Fruit fly (Drosophila melanogaster) whole organism, wandering third instar larva: ENCODE measurements around the gene Sumo.

Source experiments
- Abd-B ChIP-seq: fragments of >200 bp; optimal IDR thresholded peaks from 2 replicates; lab custom pipeline; 2017; ENCODE audit warnings: missing biosample characterization, missing genetic modification characterization
- CG32264 ChIP-seq: fragments of 200-800 bp; sonication (Bioruptor generic); optimal IDR thresholded peaks from 2 replicates; lab custom pipeline; 2016; ENCODE audit warnings: missing biosample characterization, missing genetic modification characterization
- CG9705 ChIP-seq: fragments of 200-800 bp; sonication (Bioruptor generic); optimal IDR thresholded peaks from 2 replicates; lab custom pipeline; 2018; ENCODE audit warnings: missing biosample characterization, mild to moderate bottlenecking, missing genetic modification characterization
- CrebA ChIP-seq: fragments of 200-800 bp; sonication (Bioruptor generic); optimal IDR thresholded peaks from 2 replicates; lab custom pipeline; 2016; ENCODE audit warnings: missing biosample characterization, mild to moderate bottlenecking, missing genetic modification characterization, borderline replicate concordance
- Dif ChIP-seq: fragments of 200-275, 200-300 bp; sonication (Bioruptor generic); optimal IDR thresholded peaks from 2 replicates; lab custom pipeline; 2018; ENCODE audit warnings: missing biosample characterization, missing genetic modification characterization; ENCODE audit not compliant: partially characterized antibody
- HLH106 ChIP-seq: fragments of 200-800 bp; optimal IDR thresholded peaks from 3 replicates; lab custom pipeline; 2019; ENCODE audit warnings: missing biosample characterization, mild to moderate bottlenecking, missing genetic modification characterization, moderate library complexity
- Hnf4 ChIP-seq: fragments of 200-800 bp; sonication (Bioruptor generic); optimal IDR thresholded peaks from 2 replicates; lab custom pipeline; 2016; ENCODE audit warnings: missing biosample characterization, mild to moderate bottlenecking, missing genetic modification characterization
- Hr83 ChIP-seq: fragments of 200-300 bp; sonication (Bioruptor generic); optimal IDR thresholded peaks from 2 replicates; lab custom pipeline; 2016; ENCODE audit warnings: missing biosample characterization, mild to moderate bottlenecking, missing genetic modification characterization, moderate library complexity; ENCODE audit not compliant: poor library complexity, severe bottlenecking
- Myc ChIP-seq: fragments of >200 bp; optimal IDR thresholded peaks from 2 replicates; lab custom pipeline; 2017
- N ChIP-seq: fragments of >200 bp; optimal IDR thresholded peaks from 2 replicates; lab custom pipeline; 2018; ENCODE audit warnings: missing biosample characterization, missing external identifiers, missing genetic modification characterization
- OdsH ChIP-seq: fragments of 200-800 bp; sonication (Bioruptor generic); optimal IDR thresholded peaks from 2 replicates; lab custom pipeline; 2016; ENCODE audit warnings: missing biosample characterization, mild to moderate bottlenecking, missing genetic modification characterization
- Rel ChIP-seq, 2 experiments: fragments of 200-800 bp; sonication (Bioruptor generic) in 1 of 2; optimal IDR thresholded peaks; 2 replicates in 1 of 2; 3 replicates in 1 of 2; lab custom pipeline; 2016 to 2019; ENCODE audit warnings: mild to moderate bottlenecking in 2 of 2, missing biosample characterization in 2 of 2, missing genetic modification characterization in 2 of 2, moderate library complexity in 1 of 2
- Sp1 ChIP-seq: fragments of 200-800 bp; sonication (Bioruptor generic); optimal IDR thresholded peaks from 3 replicates; lab custom pipeline; 2019; ENCODE audit warnings: missing biosample characterization, mild to moderate bottlenecking, missing genetic modification characterization, moderate library complexity
- br ChIP-seq: fragments of 200-800 bp; sonication (Bioruptor generic); optimal IDR thresholded peaks from 2 replicates; lab custom pipeline; 2016; ENCODE audit warnings: missing biosample characterization, missing genetic modification characterization
- brk ChIP-seq: fragments of 200-800 bp; sonication (Bioruptor generic); optimal IDR thresholded peaks from 2 replicates; lab custom pipeline; 2016; ENCODE audit warnings: missing biosample characterization, mild to moderate bottlenecking, missing genetic modification characterization
- dl ChIP-seq, 2 experiments: fragments of 175-275, 200-275 bp in 1 of 2; fragments of 200-275 bp in 1 of 2; sonication (Bioruptor generic); optimal IDR thresholded peaks; lab custom pipeline; 2018; ENCODE audit warnings: mild to moderate bottlenecking in 2 of 2, missing biosample characterization in 2 of 2, missing genetic modification characterization in 2 of 2, moderate library complexity in 2 of 2; ENCODE audit not compliant: partially characterized antibody in 2 of 2, insufficient read depth in 1 of 2
- ey ChIP-seq: fragments of 200-800 bp; sonication (Bioruptor generic); optimal IDR thresholded peaks from 2 replicates; lab custom pipeline; 2016; ENCODE audit warnings: missing biosample characterization, missing genetic modification characterization
- foxo ChIP-seq, 2 experiments: fragments of 200-800 bp; sonication (Bioruptor generic); optimal IDR thresholded peaks; 2 replicates in 1 of 2; 3 replicates in 1 of 2; lab custom pipeline; 2016 to 2017; ENCODE audit warnings: missing biosample characterization in 2 of 2, missing genetic modification characterization in 2 of 2
- fru ChIP-seq: fragments of 200-800 bp; sonication (Bioruptor generic); optimal IDR thresholded peaks from 3 replicates; lab custom pipeline; 2016; ENCODE audit warnings: missing biosample characterization, mild to moderate bottlenecking, missing genetic modification characterization
- h ChIP-seq: fragments of 200-800 bp; sonication (Bioruptor generic); optimal IDR thresholded peaks from 3 replicates; lab custom pipeline; 2016; ENCODE audit warnings: missing biosample characterization, mild to moderate bottlenecking, missing genetic modification characterization
- jim ChIP-seq: fragments of 175-275, 200-325 bp; sonication (Bioruptor generic); optimal IDR thresholded peaks from 2 replicates; lab custom pipeline; 2016; ENCODE audit warnings: missing biosample characterization, mild to moderate bottlenecking, missing genetic modification characterization
- lola ChIP-seq: fragments of >200 bp; optimal IDR thresholded peaks from 2 replicates; lab custom pipeline; 2017; ENCODE audit warnings: missing biosample characterization, missing genetic modification characterization
- psq ChIP-seq: fragments of 200-800 bp; sonication (Bioruptor generic); optimal IDR thresholded peaks from 3 replicates; lab custom pipeline; 2017; ENCODE audit warnings: missing biosample characterization, mild to moderate bottlenecking, missing genetic modification characterization, moderate library complexity
- rgr ChIP-seq: fragments of 200-800 bp; sonication (Bioruptor generic); optimal IDR thresholded peaks from 3 replicates; lab custom pipeline; 2016; ENCODE audit warnings: missing biosample characterization, mild to moderate bottlenecking, missing genetic modification characterization
- sage ChIP-seq: fragments of 200-800 bp; sonication (Bioruptor generic); optimal IDR thresholded peaks from 2 replicates; lab custom pipeline; 2016; ENCODE audit warnings: missing biosample characterization, mild to moderate bottlenecking, missing genetic modification characterization
- tai ChIP-seq: sonication (Bioruptor generic); optimal IDR thresholded peaks from 2 replicates; lab custom pipeline; 2016; ENCODE audit warnings: missing biosample characterization, missing genetic modification characterization
- woc ChIP-seq: sonication (Bioruptor generic); optimal IDR thresholded peaks from 2 replicates; lab custom pipeline; 2016; ENCODE audit warnings: missing biosample characterization, mild to moderate bottlenecking, missing genetic modification characterization

Gene Sumo

dm6 chr2L:6921360-6922090, 45.9 kb downstream of the Sumo start:
- TF ChIP-seq Myc (lab: Kevin White, UChicago) (peak; percentile 1), CG32264 (GFP tag; lab: Kevin White, UChicago) (no peak), Rel (GFP tag; optimal IDR thresholded peaks at IDR 0.05; lab: Kevin White, UChicago) (no peak), Rel (tag; optimal IDR thresholded peaks at IDR 0.05; lab: Kevin White, UChicago) (peak; percentile 66), Sp1 (peak; percentile 3), fru (GFP tag; lab: Kevin White, UChicago) (peak; percentile 29), dl (GFP tag; optimal IDR thresholded peaks at IDR 0.05; lab: Kevin White, UChicago; ENCODE audit: insufficient read depth in 1 of 2, partially characterized antibody in 2 of 2) (no peak), psq (GFP tag; lab: Kevin White, UChicago) (peak; percentile 88), h (peak; percentile 30)
- TF ChIP-seq, all 38 proteins: peak for 6

- TF ChIP-seq CG32264 (GFP tag; lab: Kevin White, UChicago): no peak
- no peak for TF ChIP-seq brk (GFP tag; lab: Kevin White, UChicago)
- TF ChIP-seq OdsH (GFP tag; lab: Kevin White, UChicago): no peak
- TF ChIP-seq Myc (lab: Kevin White, UChicago): no peak
- peak; percentile 79 for TF ChIP-seq N (GFP tag; lab: Kevin White, UChicago)
- TF ChIP-seq jim: no peak
- TF ChIP-seq sage (GFP tag; lab: Kevin White, UChicago): no peak
- peak; percentile 6 for TF ChIP-seq woc
- peak; percentile 1 for TF ChIP-seq rgr (GFP tag; lab: Kevin White, UChicago)
- no peak for TF ChIP-seq tai (GFP tag; lab: Kevin White, UChicago)
- peak; percentile 34 for TF ChIP-seq lola
- peak; percentile 45 for TF ChIP-seq Hr83 (GFP tag; lab: Kevin White, UChicago)
- TF ChIP-seq CrebA (GFP tag; lab: Kevin White, UChicago): no peak
- TF ChIP-seq Dif (GFP tag; lab: Kevin White, UChicago): no peak
- TF ChIP-seq CG9705 (GFP tag; lab: Kevin White, UChicago): no peak
Measured at dm6 chr2L:6920661-6921359, 46.6 kb downstream of the Sumo start, which contains the start of gene Hrb27C. TSS of gene Hrb27C (plus strand) at chr2L:6920704.

dm6 chr2L:6919850-6920660, 47.4 kb downstream of the Sumo start, which contains the start of gene x16:
TSS of gene x16 (minus strand) at chr2L:6920210.
- TF ChIP-seq rgr (GFP tag; lab: Kevin White, UChicago): peak; percentile 9
- no peak for TF ChIP-seq Sp1
- peak; percentile 14 for TF ChIP-seq Myc (lab: Kevin White, UChicago)
- no peak for TF ChIP-seq CG9705 (GFP tag; lab: Kevin White, UChicago)
- TF ChIP-seq, all 38 proteins: peak for 2

- no peak for TF ChIP-seq Rel (GFP tag; optimal IDR thresholded peaks at IDR 0.05; lab: Kevin White, UChicago)
- TF ChIP-seq Rel (tag; optimal IDR thresholded peaks at IDR 0.05; lab: Kevin White, UChicago): no peak
- peak; percentile 72 for TF ChIP-seq woc
- TF ChIP-seq Myc (lab: Kevin White, UChicago): peak; percentile 11
- TF ChIP-seq br: no peak
- TF ChIP-seq Abd-B: no peak
- TF ChIP-seq psq (GFP tag; lab: Kevin White, UChicago): no peak
- no peak for TF ChIP-seq Hnf4
- no peak for TF ChIP-seq foxo (GFP tag; optimal IDR thresholded peaks at IDR 0.05; lab: Kevin White, UChicago)
- TF ChIP-seq HLH106 (tag; lab: Kevin White, UChicago): no peak
- no peak for TF ChIP-seq brk (GFP tag; lab: Kevin White, UChicago)
- TF ChIP-seq ey (GFP tag; lab: Kevin White, UChicago): no peak
- peak; percentile 4 for TF ChIP-seq OdsH (GFP tag; lab: Kevin White, UChicago)
- no peak for TF ChIP-seq rgr (GFP tag; lab: Kevin White, UChicago)
- no peak for TF ChIP-seq tai (GFP tag; lab: Kevin White, UChicago)
Measured at dm6 chr2L:6919203-6919849, 48.1 kb downstream of the Sumo start.
